Worm (Caenorhabditis elegans) whole organism, mixed stage, embryonic: ENCODE results near the gene ced-8.

Experiments used
- M03D4.4 ChIP-seq: sonication (generic microtip); optimal IDR thresholded peaks from 2 replicates; lab custom pipeline; 2017; ENCODE audit warnings: mild to moderate bottlenecking, missing genetic modification characterization, missing compliant biosample characterization
- bed-3 ChIP-seq: fragments of 200-800 bp; sonication (Bioruptor generic); optimal IDR thresholded peaks from 3 replicates; lab custom pipeline; 2018; ENCODE audit warnings: mild to moderate bottlenecking, missing genetic modification characterization, moderate library complexity, missing compliant biosample characterization
- ceh-43 ChIP-seq: fragments of 200-800 bp; sonication (Bioruptor generic); optimal IDR thresholded peaks from 2 replicates; lab custom pipeline; 2018; ENCODE audit warnings: mild to moderate bottlenecking, missing genetic modification characterization, moderate library complexity, missing compliant biosample characterization
- ceh-83 ChIP-seq: fragments of 200-800 bp; sonication (Bioruptor generic); optimal IDR thresholded peaks from 2 replicates; lab custom pipeline; 2018; ENCODE audit warnings: mild to moderate bottlenecking, missing genetic modification characterization, missing compliant biosample characterization
- ces-1 ChIP-seq: fragments of 150-350 bp; optimal IDR thresholded peaks from 2 replicates; lab custom pipeline; 2014; ENCODE audit warnings: missing biosample characterization, missing genetic modification reagents, missing genetic modification characterization
- cnd-1 ChIP-seq: fragments of 200-800 bp; sonication (Bioruptor generic); optimal IDR thresholded peaks from 2 replicates; lab custom pipeline; 2018; ENCODE audit warnings: mild to moderate bottlenecking, missing genetic modification characterization, missing compliant biosample characterization
- elt-1 ChIP-seq: sonication (generic microtip); optimal IDR thresholded peaks from 2 replicates; lab custom pipeline; 2017; ENCODE audit warnings: missing genetic modification characterization, mild to moderate bottlenecking, missing compliant biosample characterization, antibody characterized with exemption, moderate library complexity, borderline replicate concordance; ENCODE audit not compliant: insufficient read depth
- flh-1 ChIP-seq: fragments of 200-800 bp; sonication (Bioruptor generic); optimal IDR thresholded peaks from 2 replicates; lab custom pipeline; 2018; ENCODE audit warnings: mild to moderate bottlenecking, missing genetic modification characterization, moderate library complexity, missing compliant biosample characterization
- ham-2 ChIP-seq: fragments of 200-800 bp; sonication (Bioruptor generic); optimal IDR thresholded peaks from 2 replicates; lab custom pipeline; 2018; ENCODE audit warnings: mild to moderate bottlenecking, missing genetic modification characterization, missing compliant biosample characterization
- hlh-1 ChIP-seq: fragments of 150-350 bp; optimal IDR thresholded peaks from 2 replicates; lab custom pipeline; 2014; ENCODE audit warnings: missing biosample characterization, missing genetic modification reagents, missing genetic modification characterization
- lin-13 ChIP-seq: fragments of 150-350 bp; optimal IDR thresholded peaks from 2 replicates; lab custom pipeline; 2014; ENCODE audit warnings: missing biosample characterization, missing genetic modification characterization
- lsy-2 ChIP-seq: fragments of 150-350 bp; optimal IDR thresholded peaks from 2 replicates; lab custom pipeline; 2014; ENCODE audit warnings: missing biosample characterization, missing genetic modification characterization
- mab-5 ChIP-seq: fragments of 150-350 bp; optimal IDR thresholded peaks from 2 replicates; lab custom pipeline; 2014; ENCODE audit warnings: missing biosample characterization, missing genetic modification characterization
- mep-1 ChIP-seq: fragments of 150-350 bp; optimal IDR thresholded peaks from 2 replicates; lab custom pipeline; 2017; ENCODE audit warnings: missing biosample characterization, missing genetic modification reagents, missing genetic modification characterization, inconsistent platforms
- mls-2 ChIP-seq: sonication (generic microtip); optimal IDR thresholded peaks from 2 replicates; lab custom pipeline; 2016; ENCODE audit warnings: mild to moderate bottlenecking, missing genetic modification characterization, moderate library complexity, missing compliant biosample characterization
- nhr-2 ChIP-seq: fragments of 150-350 bp; optimal IDR thresholded peaks from 2 replicates; lab custom pipeline; 2014; ENCODE audit warnings: missing biosample characterization, missing genetic modification characterization
- nhr-237 ChIP-seq: fragments of 150-350 bp; optimal IDR thresholded peaks from 2 replicates; lab custom pipeline; 2014; ENCODE audit warnings: missing biosample characterization, missing genetic modification characterization
- nhr-28 ChIP-seq: fragments of 150-350 bp; optimal IDR thresholded peaks from 2 replicates; lab custom pipeline; 2014; ENCODE audit warnings: missing biosample characterization, missing genetic modification characterization
- nhr-76 ChIP-seq: sonication (generic microtip); optimal IDR thresholded peaks from 2 replicates; lab custom pipeline; 2017; ENCODE audit warnings: missing biosample characterization, missing genetic modification characterization
- pha-4 ChIP-seq: fragments of 150-350 bp; optimal IDR thresholded peaks from 2 replicates; lab custom pipeline; 2018; ENCODE audit warnings: missing biosample characterization, missing genetic modification reagents, missing genetic modification characterization
- sem-2 ChIP-seq: fragments of 200-800 bp; sonication (Bioruptor generic); optimal IDR thresholded peaks from 2 replicates; lab custom pipeline; 2018; ENCODE audit warnings: mild to moderate bottlenecking, missing genetic modification characterization, missing compliant biosample characterization
- snpc-4 ChIP-seq: fragments of 150-350 bp; optimal IDR thresholded peaks from 2 replicates; lab custom pipeline; 2014; ENCODE audit warnings: missing biosample characterization, missing genetic modification characterization
- sptf-1 ChIP-seq: sonication (generic microtip); optimal IDR thresholded peaks from 2 replicates; lab custom pipeline; 2017; ENCODE audit warnings: mild to moderate bottlenecking, missing genetic modification characterization, moderate library complexity, missing compliant biosample characterization
- tbx-8 ChIP-seq: fragments of 200-800 bp; sonication (Bioruptor generic); optimal IDR thresholded peaks from 2 replicates; lab custom pipeline; 2018; ENCODE audit warnings: mild to moderate bottlenecking, missing genetic modification characterization, moderate library complexity, missing compliant biosample characterization
- unc-39 ChIP-seq: fragments of 150-350 bp; optimal IDR thresholded peaks from 2 replicates; lab custom pipeline; 2014; ENCODE audit warnings: missing biosample characterization, missing genetic modification characterization
- unc-62 ChIP-seq: fragments of 150-350 bp; optimal IDR thresholded peaks from 2 replicates; lab custom pipeline; 2014; ENCODE audit warnings: missing biosample characterization, missing genetic modification reagents, missing genetic modification characterization
- zip-8 ChIP-seq: fragments of 150-350 bp; optimal IDR thresholded peaks from 2 replicates; lab custom pipeline; 2014; ENCODE audit warnings: missing biosample characterization, missing genetic modification characterization
- ztf-11 ChIP-seq: fragments of 150-350 bp; optimal IDR thresholded peaks from 2 replicates; lab custom pipeline; 2014; ENCODE audit warnings: missing biosample characterization, missing genetic modification characterization

The ced-8 gene

ce11 chrX:8423199-8423598 lies 6.5 kb upstream of the ced-8 start:
- no peak for TF ChIP-seq sptf-1 (tag; lab: Kevin White, UChicago)
- no peak for TF ChIP-seq pha-4
- no peak for TF ChIP-seq unc-39 (tag; lab: Kevin White, UChicago)
- no peak for TF ChIP-seq unc-62 (GFP tag; lab: Kevin White, UChicago)

DNA sequence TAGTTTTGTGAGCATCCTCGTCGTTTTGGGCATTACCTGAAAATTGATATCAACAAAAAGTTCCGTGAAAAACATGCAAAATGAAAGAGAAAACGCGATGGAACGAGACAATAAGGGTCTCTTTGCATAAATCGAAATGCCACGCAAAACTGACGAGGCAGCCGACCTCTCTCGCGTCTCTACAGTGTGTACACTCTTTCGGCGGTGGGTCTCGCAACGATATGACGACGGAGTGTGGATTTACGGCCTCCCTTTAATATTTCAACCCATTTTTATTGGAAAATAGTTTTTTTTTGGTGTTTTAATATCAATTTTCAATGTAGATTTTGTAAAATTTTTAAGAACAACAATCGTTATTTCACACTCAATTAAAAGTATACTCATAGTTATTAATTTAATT lies 5.3 kb upstream of the ced-8 start, which contains the start of gene tag-123:
tag-123 (minus strand) TSS at position 36 of the 400 bp plus-strand sequence.
- TF ChIP-seq zip-8 (tag; lab: Kevin White, UChicago): peak; percentile 15
- TF ChIP-seq ces-1: peak; percentile 40
- no peak for TF ChIP-seq sem-2 (GFP tag; lab: Kevin White, UChicago)
- TF ChIP-seq lsy-2 (tag; lab: Kevin White, UChicago): peak; percentile 37
- peak; percentile 47 for TF ChIP-seq lin-13 (tag; lab: Kevin White, UChicago)
- TF ChIP-seq M03D4.4: no peak
- TF ChIP-seq hlh-1: peak; percentile 10
- peak; percentile 76 for TF ChIP-seq pha-4
- TF ChIP-seq ztf-11: no peak
- TF ChIP-seq mep-1 (tag; lab: Kevin White, UChicago): peak; percentile 66
- no peak for TF ChIP-seq nhr-28 (tag; lab: Kevin White, UChicago)

DNA sequence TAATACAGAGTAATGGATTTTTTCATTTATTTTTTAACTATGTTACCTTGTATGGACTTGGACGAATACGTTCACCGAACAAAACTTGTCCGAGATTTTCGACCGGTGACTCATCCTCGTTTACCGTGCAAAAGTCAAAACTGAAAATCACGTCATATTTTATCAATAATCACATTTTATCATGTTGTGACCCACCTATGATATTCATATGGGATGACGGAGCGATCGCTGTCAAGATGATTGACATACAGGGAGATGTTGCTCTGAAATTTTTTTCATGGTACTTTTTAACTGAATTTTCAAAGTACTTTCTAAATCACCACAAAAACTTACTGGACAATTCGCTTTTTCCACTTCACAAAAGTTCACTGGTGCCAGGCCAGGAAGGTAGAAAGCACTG lies 4.9 kb upstream of the ced-8 start:
- TF ChIP-seq pha-4: no peak

ce11 chrX:8419252-8419651 lies 2.5 kb upstream of the ced-8 start:
- no peak for TF ChIP-seq hlh-1
- no peak for TF ChIP-seq sem-2 (GFP tag; lab: Kevin White, UChicago)
- TF ChIP-seq cnd-1: no peak
- TF ChIP-seq bed-3: no peak
- no peak for TF ChIP-seq unc-39 (tag; lab: Kevin White, UChicago)
- no peak for TF ChIP-seq M03D4.4
- no peak for TF ChIP-seq flh-1 (GFP tag; lab: Kevin White, UChicago)
- TF ChIP-seq unc-62 (GFP tag; lab: Kevin White, UChicago): no peak
- TF ChIP-seq ham-2 (GFP tag; lab: Kevin White, UChicago): no peak
- TF ChIP-seq lsy-2 (tag; lab: Kevin White, UChicago): no peak
- no peak for TF ChIP-seq nhr-237 (tag; lab: Kevin White, UChicago)
- TF ChIP-seq mab-5 (tag; lab: Kevin White, UChicago): no peak
- TF ChIP-seq ces-1: no peak
- TF ChIP-seq elt-1: no peak
- no peak for TF ChIP-seq mep-1 (tag; lab: Kevin White, UChicago)
- TF ChIP-seq lin-13 (tag; lab: Kevin White, UChicago): no peak
- TF ChIP-seq tbx-8: no peak
- no peak for TF ChIP-seq ceh-43 (GFP tag; lab: Kevin White, UChicago)
- no peak for TF ChIP-seq snpc-4 (tag; lab: Kevin White, UChicago)
- no peak for TF ChIP-seq zip-8 (tag; lab: Kevin White, UChicago)

DNA sequence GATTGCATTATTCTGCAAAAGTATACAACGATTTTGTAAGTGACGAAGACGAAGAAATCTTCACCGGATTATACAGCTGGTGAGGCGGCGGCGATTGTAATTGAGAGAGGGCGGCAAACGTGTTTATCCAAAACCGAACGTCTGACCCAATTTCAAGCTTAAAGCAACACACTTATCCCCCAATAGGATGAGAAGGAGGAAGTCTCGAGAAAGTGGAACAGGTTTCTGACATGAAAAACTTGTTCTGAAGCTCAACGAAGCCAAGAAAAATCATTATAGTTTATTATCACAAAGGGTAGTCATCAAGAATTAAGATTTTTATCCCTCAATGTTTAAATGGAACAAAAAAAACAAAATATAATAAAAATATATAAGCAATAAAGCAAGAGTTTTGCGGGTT lies 1.7 kb upstream of the ced-8 start, which contains the start of gene spp-13:
spp-13 (minus strand) TSS at position 143 of the 400 bp plus-strand sequence.
- TF ChIP-seq mls-2 (no peak), mab-5 (tag; lab: Kevin White, UChicago) (no peak), hlh-1 (no peak), lsy-2 (tag; lab: Kevin White, UChicago) (no peak), ces-1 (peak; percentile 33), flh-1 (GFP tag; lab: Kevin White, UChicago) (no peak), ceh-83 (no peak), nhr-237 (tag; lab: Kevin White, UChicago) (no peak), nhr-28 (tag; lab: Kevin White, UChicago) (no peak), ham-2 (GFP tag; lab: Kevin White, UChicago) (peak; percentile 3)
- TF ChIP-seq, all 35 proteins: peak for 2

DNA sequence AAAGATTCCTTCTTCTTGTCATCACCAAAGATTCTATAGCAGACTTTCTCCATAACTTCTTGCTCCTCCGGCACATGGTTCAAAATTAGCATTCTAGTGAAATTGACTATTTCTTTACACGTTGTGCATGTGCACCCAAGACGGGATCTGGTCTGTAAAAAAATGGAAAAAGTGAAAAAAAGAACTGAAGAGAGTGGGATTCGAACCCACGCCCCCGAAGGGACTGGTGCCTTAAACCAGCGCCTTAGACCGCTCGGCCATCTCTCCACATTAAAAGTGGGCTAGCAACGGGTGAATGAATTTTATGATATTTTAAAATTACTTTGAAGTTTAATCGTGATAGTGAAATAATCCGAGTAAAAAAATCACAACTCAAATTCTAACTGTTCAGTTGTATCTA lies 1.0 kb upstream of the ced-8 start:
- TF ChIP-seq nhr-76 (tag; lab: Kevin White, UChicago): no peak
- TF ChIP-seq mep-1 (tag; lab: Kevin White, UChicago): no peak
- no peak for TF ChIP-seq zip-8 (tag; lab: Kevin White, UChicago)
- no peak for TF ChIP-seq nhr-2 (tag; lab: Kevin White, UChicago)
- TF ChIP-seq unc-62 (GFP tag; lab: Kevin White, UChicago): no peak
- TF ChIP-seq ham-2 (GFP tag; lab: Kevin White, UChicago): no peak
- no peak for TF ChIP-seq ceh-43 (GFP tag; lab: Kevin White, UChicago)
- no peak for TF ChIP-seq bed-3
- no peak for TF ChIP-seq sptf-1 (tag; lab: Kevin White, UChicago)
- TF ChIP-seq lsy-2 (tag; lab: Kevin White, UChicago): no peak
- TF ChIP-seq nhr-28 (tag; lab: Kevin White, UChicago): no peak
- TF ChIP-seq sem-2 (GFP tag; lab: Kevin White, UChicago): no peak
- TF ChIP-seq M03D4.4: no peak
- no peak for TF ChIP-seq ztf-11
